Worm (Caenorhabditis elegans) whole organism, young adult: ENCODE measurements around the gene atf-4.

Source experiments
- B0035.1 ChIP-seq: sonication (generic microtip); optimal IDR thresholded peaks from 2 replicates; lab custom pipeline; 2016; ENCODE audit warnings: missing genetic modification characterization, mild to moderate bottlenecking, missing compliant biosample characterization, missing genotype, missing genetic modification reagents
- B0261.1 ChIP-seq: sonication (generic microtip); optimal IDR thresholded peaks from 2 replicates; lab custom pipeline; 2016; ENCODE audit warnings: mild to moderate bottlenecking, missing genetic modification characterization, moderate library complexity, missing compliant biosample characterization
- C06A6.2 ChIP-seq: fragments of 200-800 bp; sonication (Bioruptor generic); conservative IDR thresholded peaks from 2 replicates; pipeline ENCODE4 v1.3.6; 2022; ENCODE audit warnings: missing genetic modification characterization, missing compliant biosample characterization
- D2030.7 ChIP-seq: fragments of 200-800 bp; sonication (Bioruptor generic); IDR thresholded peaks from 2 replicates; pipeline ENCODE4 v1.3.6; 2022; ENCODE audit warnings: missing genetic modification reagents, missing genetic modification characterization, missing compliant biosample characterization
- F23B12.7 ChIP-seq: sonication (generic microtip); optimal IDR thresholded peaks from 2 replicates; lab custom pipeline; 2017; ENCODE audit warnings: missing genetic modification characterization, mild to moderate bottlenecking, missing compliant biosample characterization, antibody characterized with exemption, moderate library complexity; ENCODE audit not compliant: insufficient read depth
- F39B2.1 ChIP-seq: fragments of 200-800 bp; sonication (Bioruptor generic); IDR thresholded peaks from 2 replicates; pipeline ENCODE4 v1.3.6; 2022; ENCODE audit warnings: missing genetic modification reagents, missing genetic modification characterization, missing compliant biosample characterization
- F49E8.2 ChIP-seq: sonication (generic microtip); optimal IDR thresholded peaks from 3 replicates; lab custom pipeline; 2017; ENCODE audit warnings: missing genetic modification characterization, mild to moderate bottlenecking, missing compliant biosample characterization, antibody characterized with exemption, moderate library complexity; ENCODE audit not compliant: insufficient read depth
- F52B5.7 ChIP-seq: sonication (generic microtip); optimal IDR thresholded peaks from 2 replicates; lab custom pipeline; 2016; ENCODE audit warnings: mild to moderate bottlenecking, missing genetic modification characterization, missing compliant biosample characterization
- K11D2.4 ChIP-seq: fragments of 200-800 bp; sonication (Bioruptor generic); IDR thresholded peaks from 2 replicates; pipeline ENCODE4 v1.3.6; 2022; ENCODE audit warnings: missing genetic modification reagents, missing genetic modification characterization, missing compliant biosample characterization
- Y53G8AR.9 ChIP-seq: fragments of 200-800 bp; sonication (Bioruptor generic); conservative IDR thresholded peaks from 2 replicates; pipeline ENCODE4 v1.3.6; 2022; ENCODE audit warnings: missing genetic modification reagents, missing genetic modification characterization, missing compliant biosample characterization
- Y56A3A.18 ChIP-seq: fragments of 200-800 bp; sonication (Bioruptor generic); IDR thresholded peaks from 2 replicates; pipeline ENCODE4 v1.3.6; 2022; ENCODE audit warnings: missing genetic modification reagents, missing genetic modification characterization, missing compliant biosample characterization
- ZK185.1 ChIP-seq: sonication (generic microtip); optimal IDR thresholded peaks from 2 replicates; lab custom pipeline; 2016; ENCODE audit warnings: mild to moderate bottlenecking, missing genetic modification characterization, missing compliant biosample characterization; ENCODE audit not compliant: poor library complexity, severe bottlenecking
- ama-1 ChIP-seq, 3 experiments: fragments of 150-350 bp in 1 of 3; sonication (generic microtip) in 2 of 3; optimal IDR thresholded peaks; 2 replicates each; lab custom pipeline; 2014 to 2018; ENCODE audit warnings: missing biosample characterization in 2 of 3, missing genetic modification characterization in 2 of 3, missing genetic modification reagents in 2 of 3
- aptf-2 ChIP-seq: fragments of 200-800 bp; sonication (Bioruptor generic); conservative IDR thresholded peaks from 2 replicates; pipeline ENCODE4 v1.3.6; 2022; ENCODE audit warnings: missing genetic modification reagents, missing genetic modification characterization, missing compliant biosample characterization
- aptf-3 ChIP-seq: fragments of 200-800 bp; sonication (Bioruptor generic); IDR thresholded peaks from 2 replicates; pipeline ENCODE4 v1.3.6; 2022; ENCODE audit warnings: missing genetic modification characterization, missing compliant biosample characterization
- bed-1 ChIP-seq: fragments of 200-800 bp; sonication (Bioruptor generic); IDR thresholded peaks from 2 replicates; pipeline ENCODE4 v1.3.6; 2022; ENCODE audit warnings: missing genetic modification reagents, missing genetic modification characterization, missing compliant biosample characterization
- ccch-3 ChIP-seq: fragments of 200-800 bp; sonication (Bioruptor generic); optimal IDR thresholded peaks from 2 replicates; lab custom pipeline; 2018; ENCODE audit warnings: mild to moderate bottlenecking, missing genetic modification characterization, missing compliant biosample characterization
- cebp-2 ChIP-seq: fragments of 200-800 bp; sonication (Bioruptor generic); IDR thresholded peaks from 2 replicates; pipeline ENCODE4 v1.3.6; 2022; ENCODE audit warnings: missing genetic modification characterization, missing compliant biosample characterization
- ceh-79 ChIP-seq: sonication (generic microtip); optimal IDR thresholded peaks from 2 replicates; lab custom pipeline; 2017; ENCODE audit warnings: mild to moderate bottlenecking, missing genetic modification characterization, missing compliant biosample characterization
- dpff-1 ChIP-seq: sonication (generic microtip); optimal IDR thresholded peaks from 2 replicates; lab custom pipeline; 2017; ENCODE audit warnings: mild to moderate bottlenecking, missing genetic modification characterization, missing compliant biosample characterization
- egl-44 ChIP-seq: fragments of 200-800 bp; sonication (Bioruptor generic); IDR thresholded peaks from 2 replicates; pipeline ENCODE4 v1.3.6; 2022; ENCODE audit warnings: missing genetic modification reagents, missing genetic modification characterization, missing compliant biosample characterization
- ets-4 ChIP-seq: fragments of 200-800 bp; sonication (Bioruptor generic); optimal IDR thresholded peaks from 2 replicates; lab custom pipeline; 2018; ENCODE audit warnings: mild to moderate bottlenecking, missing genetic modification characterization, missing compliant biosample characterization
- him-1 ChIP-seq: sonication (generic microtip); optimal IDR thresholded peaks from 2 replicates; lab custom pipeline; 2016; ENCODE audit warnings: missing genotype, missing genetic modification reagents, missing genetic modification characterization, missing compliant biosample characterization
- lag-1 ChIP-seq: fragments of 200-800 bp; sonication (Bioruptor generic); IDR thresholded peaks from 2 replicates; pipeline ENCODE4 v1.3.6; 2022; ENCODE audit warnings: missing genetic modification reagents, missing genetic modification characterization, missing compliant biosample characterization
- let-526 ChIP-seq: fragments of 200-800 bp; sonication (Bioruptor generic); IDR thresholded peaks from 2 replicates; pipeline ENCODE4 v1.3.6; 2022; ENCODE audit warnings: missing genetic modification reagents, missing genetic modification characterization, missing compliant biosample characterization
- let-607 ChIP-seq, 2 experiments: fragments of 200-800 bp in 1 of 2; sonication (Bioruptor generic) in 1 of 2; sonication (generic microtip) in 1 of 2; optimal IDR thresholded peaks; 2 replicates each; lab custom pipeline; 2016 to 2018; ENCODE audit warnings: mild to moderate bottlenecking in 2 of 2, missing compliant biosample characterization in 2 of 2, missing genetic modification characterization in 2 of 2, moderate library complexity in 2 of 2, missing genotype in 1 of 2
- lin-26 ChIP-seq: fragments of 200-800 bp; sonication (Bioruptor generic); IDR thresholded peaks from 2 replicates; pipeline ENCODE4 v1.3.6; 2022; ENCODE audit warnings: missing genetic modification reagents, missing genetic modification characterization, missing compliant biosample characterization
- lin-35 ChIP-seq, 3 experiments: fragments of 150-350 bp in 2 of 3; sonication (generic microtip) in 1 of 3; optimal IDR thresholded peaks; 2 replicates each; lab custom pipeline; 2014 to 2018; ENCODE audit warnings: missing biosample characterization in 3 of 3, missing genetic modification characterization in 3 of 3, missing genetic modification reagents in 3 of 3
- lir-1 ChIP-seq: fragments of 200-800 bp; sonication (Bioruptor generic); conservative IDR thresholded peaks from 2 replicates; pipeline ENCODE4 v1.3.6; 2022; ENCODE audit warnings: missing genetic modification reagents, missing genetic modification characterization, missing compliant biosample characterization
- madf-6 ChIP-seq: fragments of 200-800 bp; sonication (Bioruptor generic); IDR thresholded peaks from 2 replicates; pipeline ENCODE4 v1.3.6; 2022; ENCODE audit warnings: missing genetic modification reagents, missing genetic modification characterization, missing compliant biosample characterization
- mxl-1 ChIP-seq: sonication (generic microtip); optimal IDR thresholded peaks from 2 replicates; lab custom pipeline; 2016; ENCODE audit warnings: missing genetic modification characterization, missing compliant biosample characterization
- nhr-179 ChIP-seq: sonication (generic microtip); optimal IDR thresholded peaks from 2 replicates; lab custom pipeline; 2016; ENCODE audit warnings: mild to moderate bottlenecking, missing genetic modification characterization, missing compliant biosample characterization
- nhr-80 ChIP-seq: sonication (generic microtip); optimal IDR thresholded peaks from 2 replicates; lab custom pipeline; 2016; ENCODE audit warnings: missing genetic modification characterization, missing compliant biosample characterization
- sdz-38 ChIP-seq: sonication (generic microtip); optimal IDR thresholded peaks from 2 replicates; lab custom pipeline; 2016; ENCODE audit warnings: missing genotype, missing genetic modification characterization, missing compliant biosample characterization
- snpc-1.3 ChIP-seq: sonication (generic microtip); optimal IDR thresholded peaks from 2 replicates; lab custom pipeline; 2017; ENCODE audit warnings: missing genetic modification characterization, mild to moderate bottlenecking, missing compliant biosample characterization, antibody characterized with exemption, moderate library complexity, missing genotype, missing genetic modification reagents; ENCODE audit not compliant: insufficient read depth
- sptf-2 ChIP-seq: fragments of 200-800 bp; sonication (Bioruptor generic); optimal IDR thresholded peaks from 2 replicates; lab custom pipeline; 2018; ENCODE audit warnings: mild to moderate bottlenecking, missing genetic modification characterization, missing compliant biosample characterization
- zfh-2 ChIP-seq: fragments of 200-800 bp; sonication (Bioruptor generic); conservative IDR thresholded peaks from 2 replicates; pipeline ENCODE4 v1.3.6; 2022; ENCODE audit warnings: missing genetic modification reagents, missing genetic modification characterization, missing compliant biosample characterization
- ztf-26 ChIP-seq: sonication (generic microtip); optimal IDR thresholded peaks from 2 replicates; lab custom pipeline; 2017; ENCODE audit warnings: missing genetic modification characterization, missing compliant biosample characterization
- ztf-28 ChIP-seq: fragments of 200-800 bp; sonication (Bioruptor generic); IDR thresholded peaks from 2 replicates; pipeline ENCODE4 v1.3.6; 2022; ENCODE audit warnings: missing genetic modification reagents, missing genetic modification characterization, missing compliant biosample characterization
- ztf-3 ChIP-seq: fragments of 200-800 bp; sonication (Bioruptor generic); optimal IDR thresholded peaks from 2 replicates; lab custom pipeline; 2018; ENCODE audit warnings: mild to moderate bottlenecking, missing genetic modification characterization, missing compliant biosample characterization

atf-4 gene

ce11 chrX:14813398-14813797 lies 2.8 kb upstream of the atf-4 start (continued):
- TF ChIP-seq snpc-1.3 (tag; lab: Kevin White, UChicago): no peak
- TF ChIP-seq nhr-80 (tag; lab: Kevin White, UChicago): peak; percentile 19
- TF ChIP-seq F49E8.2 (tag; lab: Kevin White, UChicago): no peak
- TF ChIP-seq Y56A3A.18 (GFP tag; lab: Robert Waterston, UW): no peak
- no peak for TF ChIP-seq nhr-179 (tag; lab: Kevin White, UChicago)
- 0 out of 2 replicates have a peak, but pooled peaks have one; percentile 21 for TF ChIP-seq K11D2.4 (GFP tag; lab: Robert Waterston, UW)
- no peak for TF ChIP-seq lag-1 (GFP tag; lab: Robert Waterston, UW)
- no peak for TF ChIP-seq F52B5.7
- no peak for TF ChIP-seq bed-1
- no peak for TF ChIP-seq dpff-1
- no peak for TF ChIP-seq mxl-1 (tag; lab: Kevin White, UChicago)
- no peak for TF ChIP-seq ztf-28 (GFP tag; lab: Robert Waterston, UW)
- TF ChIP-seq let-526 (GFP tag; lab: Robert Waterston, UW): no peak
- TF ChIP-seq sdz-38 (tag; lab: Kevin White, UChicago): no peak
- no peak for TF ChIP-seq ets-4 (GFP tag; lab: Kevin White, UChicago)
- TF ChIP-seq ccch-3 (GFP tag; lab: Kevin White, UChicago): no peak
- TF ChIP-seq cebp-2 (GFP tag; lab: Robert Waterston, UW): no peak
- no peak for TF ChIP-seq egl-44 (GFP tag; lab: Robert Waterston, UW)
- no peak for TF ChIP-seq aptf-3
- peak in 1 of 2 experiments; percentile 8 for TF ChIP-seq let-607 (tag; optimal IDR thresholded peaks at IDR 0.05; lab: Kevin White, UChicago)
- TF ChIP-seq ceh-79 (tag; lab: Kevin White, UChicago): no peak
- TF ChIP-seq him-1 (tag; lab: Kevin White, UChicago): no peak
- peak; percentile 79 for TF ChIP-seq C06A6.2 (GFP tag; lab: Robert Waterston, UW)
- no peak for TF ChIP-seq D2030.7 (GFP tag; lab: Robert Waterston, UW)
- TF ChIP-seq F23B12.7: peak; percentile 45
- TF ChIP-seq B0261.1 (tag; lab: Kevin White, UChicago): no peak
- no peak for TF ChIP-seq madf-6

DNA sequence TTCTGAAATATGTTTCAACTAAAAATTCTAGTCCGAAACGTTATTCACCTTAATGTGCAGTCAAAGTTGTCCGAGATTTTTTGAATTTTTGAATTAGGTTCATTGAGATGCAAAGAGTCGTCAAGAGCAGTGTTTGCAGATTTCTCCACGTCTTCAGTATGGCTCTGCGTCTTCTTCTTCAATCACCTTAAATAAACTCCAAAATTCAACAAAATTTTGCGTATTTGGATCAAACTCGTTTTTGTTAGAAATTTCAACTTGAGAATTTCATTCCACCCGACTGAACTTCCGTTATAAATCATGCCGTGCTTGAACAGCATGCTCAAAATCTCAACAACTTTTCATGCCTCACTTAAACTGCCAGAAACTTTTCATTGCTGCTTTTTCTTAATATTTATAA lies 1.5 kb upstream of the atf-4 start, which contains the start of gene T04C10.3:
Gene T04C10.3, plus strand, starts transcription at position 301 of the 400 bp plus-strand sequence.
- TF ChIP-seq ZK185.1 (no peak), ama-1 (optimal IDR thresholded peaks at IDR 0.05; lab: Kevin White, UChicago) (no peak), ama-1 (GFP tag; optimal IDR thresholded peaks at IDR 0.05; lab: Kevin White, UChicago) (no peak), lir-1 (GFP tag; lab: Robert Waterston, UW) (no peak), Y53G8AR.9 (GFP tag; lab: Robert Waterston, UW) (no peak), ztf-3 (GFP tag; lab: Kevin White, UChicago) (no peak), lin-26 (GFP tag; lab: Robert Waterston, UW) (no peak), aptf-2 (GFP tag; lab: Robert Waterston, UW) (no peak), lin-35 (GFP tag; optimal IDR thresholded peaks at IDR 0.05; lab: Kevin White, UChicago) (no peak), F52B5.7 (no peak)

ce11 chrX:14809905-14810304 lies 705 bp downstream of the atf-4 start:
- TF ChIP-seq zfh-2 (GFP tag; lab: Robert Waterston, UW) (no peak), nhr-179 (tag; lab: Kevin White, UChicago) (no peak), egl-44 (GFP tag; lab: Robert Waterston, UW) (no peak), sptf-2 (GFP tag; lab: Kevin White, UChicago) (no peak), F39B2.1 (no peak), ama-1 (optimal IDR thresholded peaks at IDR 0.05; lab: Kevin White, UChicago) (no peak), ama-1 (GFP tag; optimal IDR thresholded peaks at IDR 0.05; lab: Kevin White, UChicago) (no peak), B0261.1 (tag; lab: Kevin White, UChicago) (no peak), B0035.1 (tag; lab: Kevin White, UChicago) (no peak), ztf-26 (tag; lab: Kevin White, UChicago) (no peak)
